Fruit fly (Drosophila melanogaster) whole organism, embryonic: ENCODE data around the gene CG7239.

Experiments
- Asciz ChIP-seq: fragments of 200-800 bp; sonication (Bioruptor generic); optimal IDR thresholded peaks from 2 replicates; lab custom pipeline; 2017; ENCODE audit warnings: missing biosample characterization, mild to moderate bottlenecking, missing genetic modification characterization, missing genetic modification reagents
- B-H2 ChIP-seq: fragments of 200-800 bp; sonication (Bioruptor generic); optimal IDR thresholded peaks from 2 replicates; lab custom pipeline; 2018; ENCODE audit warnings: missing biosample characterization, mild to moderate bottlenecking, missing genetic modification characterization
- C15 ChIP-seq: fragments of 200-800 bp; sonication (Bioruptor generic); IDR thresholded peaks from 3 replicates; pipeline ENCODE4 v1.3.6; 2022; ENCODE audit warnings: missing biosample characterization, missing genetic modification characterization
- CG10321 ChIP-seq: fragments of 200-800 bp; sonication (Bioruptor generic); IDR thresholded peaks from 2 replicates; pipeline ENCODE4 v1.3.6; 2022; ENCODE audit warnings: missing biosample characterization, missing genetic modification characterization
- CG10654 ChIP-seq: fragments of 200-800 bp; sonication (Bioruptor generic); optimal IDR thresholded peaks from 2 replicates; lab custom pipeline; 2016; ENCODE audit warnings: missing biosample characterization, missing genetic modification characterization
- CG11085 ChIP-seq: fragments of 200-800 bp; sonication (Bioruptor generic); IDR thresholded peaks from 2 replicates; pipeline ENCODE4 v1.3.6; 2022; ENCODE audit warnings: missing biosample characterization, missing genetic modification characterization
- CG11398 ChIP-seq: fragments of 200-800 bp; sonication (Bioruptor generic); optimal IDR thresholded peaks from 2 replicates; lab custom pipeline; 2016; ENCODE audit warnings: missing biosample characterization, missing genetic modification characterization
- CG12942 ChIP-seq: fragments of 200-800 bp; sonication (Bioruptor generic); optimal IDR thresholded peaks from 3 replicates; lab custom pipeline; 2016; ENCODE audit warnings: missing biosample characterization, missing genetic modification characterization
- CG13424 ChIP-seq: fragments of 200-800 bp; sonication (Bioruptor generic); optimal IDR thresholded peaks from 2 replicates; lab custom pipeline; 2019; ENCODE audit warnings: missing biosample characterization, mild to moderate bottlenecking, missing genetic modification characterization, moderate library complexity
- CG1603 ChIP-seq: fragments of 200-800 bp; sonication (Bioruptor generic); optimal IDR thresholded peaks from 2 replicates; lab custom pipeline; 2019; ENCODE audit warnings: missing biosample characterization, mild to moderate bottlenecking, missing genetic modification characterization, moderate library complexity
- CG1647 ChIP-seq: fragments of 200-800 bp; sonication (Bioruptor generic); optimal IDR thresholded peaks from 3 replicates; lab custom pipeline; 2016; ENCODE audit warnings: missing biosample characterization, missing genetic modification characterization
- CG16813 ChIP-seq: fragments of 200-800 bp; sonication (Bioruptor generic); IDR thresholded peaks from 3 replicates; pipeline ENCODE4 v1.3.6; 2022; ENCODE audit warnings: missing biosample characterization, missing genetic modification characterization; ENCODE audit not compliant: partially characterized antibody
- CG17568 ChIP-seq: fragments of 200-800 bp; sonication (Bioruptor generic); optimal IDR thresholded peaks from 2 replicates; lab custom pipeline; 2018; ENCODE audit warnings: missing biosample characterization, mild to moderate bottlenecking, missing genetic modification characterization, moderate library complexity
- CG1792 ChIP-seq: fragments of 200-800 bp; sonication (Bioruptor generic); optimal IDR thresholded peaks from 2 replicates; lab custom pipeline; 2016; ENCODE audit warnings: missing biosample characterization, missing genetic modification characterization
- CG33213 ChIP-seq: fragments of 200-800 bp; sonication (Bioruptor generic); optimal IDR thresholded peaks from 3 replicates; lab custom pipeline; 2016; ENCODE audit warnings: missing biosample characterization, missing genetic modification characterization
- CG4424 ChIP-seq: fragments of 200-800 bp; sonication (Bioruptor generic); optimal IDR thresholded peaks from 3 replicates; lab custom pipeline; 2016; ENCODE audit warnings: missing biosample characterization, missing genetic modification characterization
- CG4707 ChIP-seq: fragments of 200-800 bp; sonication (Bioruptor generic); optimal IDR thresholded peaks from 2 replicates; lab custom pipeline; 2018; ENCODE audit warnings: missing biosample characterization, mild to moderate bottlenecking, missing genetic modification characterization, moderate library complexity
- CG6175 ChIP-seq: fragments of 200-800 bp; sonication (Bioruptor generic); IDR thresholded peaks from 3 replicates; pipeline ENCODE4 v1.3.6; 2022; ENCODE audit warnings: missing biosample characterization, missing genetic modification characterization
- CG8924 ChIP-seq: fragments of 200-800 bp; optimal IDR thresholded peaks from 3 replicates; lab custom pipeline; 2019; ENCODE audit warnings: missing biosample characterization, mild to moderate bottlenecking, missing genetic modification characterization, moderate library complexity
- CTCF ChIP-seq: fragments of 200-800 bp; sonication (Bioruptor generic); optimal IDR thresholded peaks from 2 replicates; lab custom pipeline; 2017; ENCODE audit warnings: missing biosample characterization, mild to moderate bottlenecking, missing genetic modification characterization, moderate library complexity
- Dad ChIP-seq: fragments of 200-800 bp; sonication (Bioruptor generic); optimal IDR thresholded peaks from 3 replicates; lab custom pipeline; 2016; ENCODE audit warnings: missing biosample characterization, missing genetic modification characterization
- Dref ChIP-seq: fragments of 200-800 bp; sonication (Bioruptor generic); IDR thresholded peaks from 2 replicates; pipeline ENCODE4 v1.3.6; 2022; ENCODE audit warnings: missing biosample characterization, missing genetic modification characterization
- ERR ChIP-seq: fragments of 200-800 bp; sonication (Bioruptor generic); optimal IDR thresholded peaks from 2 replicates; lab custom pipeline; 2016; ENCODE audit warnings: missing biosample characterization, missing genetic modification characterization
- HLH3B ChIP-seq: fragments of 200-800 bp; sonication (Bioruptor generic); IDR thresholded peaks from 2 replicates; pipeline ENCODE4 v1.3.6; 2022; ENCODE audit warnings: missing biosample characterization, missing genetic modification characterization
- HLHmδ ChIP-seq: fragments of 200-800 bp; sonication (Bioruptor generic); optimal IDR thresholded peaks from 2 replicates; lab custom pipeline; 2018; ENCODE audit warnings: missing biosample characterization, mild to moderate bottlenecking, missing genetic modification characterization, moderate library complexity
- Hr51 ChIP-seq, 2 experiments: fragments of 200-800 bp; sonication (Bioruptor generic); optimal IDR thresholded peaks; 2 replicates in 1 of 2; 3 replicates in 1 of 2; lab custom pipeline; 2016 to 2018; ENCODE audit warnings: missing biosample characterization in 2 of 2, missing genetic modification characterization in 2 of 2, mild to moderate bottlenecking in 1 of 2, moderate library complexity in 1 of 2
- Kr ChIP-seq: fragments of 200-800 bp; sonication (Bioruptor generic); optimal IDR thresholded peaks from 2 replicates; lab custom pipeline; 2017; ENCODE audit warnings: missing biosample characterization, mild to moderate bottlenecking, missing genetic modification characterization
- Max ChIP-seq: fragments of 200-800 bp; sonication (Bioruptor generic); optimal IDR thresholded peaks from 2 replicates; lab custom pipeline; 2016; ENCODE audit warnings: missing biosample characterization, mild to moderate bottlenecking, missing genetic modification characterization
- Sin3A ChIP-seq: fragments of >200 bp; optimal IDR thresholded peaks from 2 replicates; lab custom pipeline; 2018
- Tbp ChIP-seq: fragments of >200 bp; optimal IDR thresholded peaks from 2 replicates; lab custom pipeline; 2018; ENCODE audit warnings: missing biosample characterization, missing genetic modification characterization
- Usf ChIP-seq: fragments of 200-800 bp; sonication (Bioruptor generic); optimal IDR thresholded peaks from 2 replicates; lab custom pipeline; 2017; ENCODE audit warnings: missing genotype, missing biosample characterization, missing genetic modification characterization
- ap ChIP-seq: fragments of 200-800 bp; sonication (Bioruptor generic); IDR thresholded peaks from 2 replicates; pipeline ENCODE4 v1.3.6; 2022; ENCODE audit warnings: missing biosample characterization, missing genetic modification characterization
- cas ChIP-seq: fragments of 200-800 bp; sonication (Bioruptor generic); IDR thresholded peaks from 2 replicates; pipeline ENCODE4 v1.3.6; 2022; ENCODE audit warnings: missing biosample characterization, missing genetic modification characterization
- chif ChIP-seq, 2 experiments: fragments of 200-800 bp; sonication (Bioruptor generic); optimal IDR thresholded peaks; 3 replicates each; lab custom pipeline; 2016; ENCODE audit warnings: missing biosample characterization in 2 of 2, missing genetic modification characterization in 2 of 2
- crol ChIP-seq: fragments of 200-800 bp; sonication (Bioruptor generic); IDR thresholded peaks from 2 replicates; pipeline ENCODE4 v1.3.6; 2022; ENCODE audit warnings: missing biosample characterization, missing genetic modification characterization
- dan ChIP-seq: fragments of 200-800 bp; sonication (Bioruptor generic); IDR thresholded peaks from 2 replicates; pipeline ENCODE4 v1.3.6; 2022; ENCODE audit warnings: missing biosample characterization, missing genetic modification characterization
- dimm ChIP-seq: fragments of 200-800 bp; sonication (Bioruptor generic); IDR thresholded peaks from 2 replicates; pipeline ENCODE4 v1.3.6; 2022; ENCODE audit warnings: missing biosample characterization, missing genetic modification characterization
- eve ChIP-seq, 2 experiments: fragments of >200 bp; optimal IDR thresholded peaks; 2 replicates each; lab custom pipeline; 2017; ENCODE audit warnings: missing biosample characterization in 2 of 2, missing genetic modification characterization in 2 of 2
- fu2 ChIP-seq: fragments of 200-800 bp; sonication (Bioruptor generic); optimal IDR thresholded peaks from 2 replicates; lab custom pipeline; 2016; ENCODE audit warnings: missing biosample characterization, missing genetic modification characterization
- grau ChIP-seq: fragments of 200-800 bp; optimal IDR thresholded peaks from 3 replicates; lab custom pipeline; 2019; ENCODE audit warnings: missing biosample characterization, mild to moderate bottlenecking, missing genetic modification characterization, moderate library complexity
- mld ChIP-seq: fragments of 200-800 bp; sonication (Bioruptor generic); IDR thresholded peaks from 3 replicates; pipeline ENCODE4 v1.3.6; 2022; ENCODE audit warnings: missing biosample characterization, missing genetic modification characterization; ENCODE audit not compliant: partially characterized antibody
- p53 ChIP-seq: fragments of 200-800 bp; sonication (Bioruptor generic); optimal IDR thresholded peaks from 2 replicates; lab custom pipeline; 2016; ENCODE audit warnings: missing biosample characterization, missing genetic modification characterization
- phol ChIP-seq: fragments of 200-800 bp; sonication (Bioruptor generic); optimal IDR thresholded peaks from 3 replicates; lab custom pipeline; 2018; ENCODE audit warnings: missing biosample characterization, mild to moderate bottlenecking, missing genetic modification characterization, moderate library complexity
- pita ChIP-seq: fragments of 200-800 bp; sonication (Bioruptor generic); optimal IDR thresholded peaks from 2 replicates; lab custom pipeline; 2017; ENCODE audit warnings: missing biosample characterization, mild to moderate bottlenecking, missing genetic modification characterization
- pros ChIP-seq: fragments of 200-800 bp; sonication (Bioruptor generic); optimal IDR thresholded peaks from 3 replicates; lab custom pipeline; 2019; ENCODE audit warnings: missing biosample characterization, mild to moderate bottlenecking, missing genetic modification characterization, moderate library complexity
- ro ChIP-seq: fragments of 200-800 bp; sonication (Bioruptor generic); IDR thresholded peaks from 2 replicates; pipeline ENCODE4 v1.3.6; 2022; ENCODE audit warnings: missing biosample characterization, missing genetic modification characterization
- row ChIP-seq: fragments of 200-800 bp; sonication (Bioruptor generic); IDR thresholded peaks from 3 replicates; pipeline ENCODE4 v1.3.6; 2022; ENCODE audit warnings: missing biosample characterization, missing genetic modification characterization
- schlank ChIP-seq: fragments of 200-800 bp; sonication (Bioruptor generic); optimal IDR thresholded peaks from 2 replicates; lab custom pipeline; 2018; ENCODE audit warnings: missing biosample characterization, mild to moderate bottlenecking, missing genetic modification characterization
- slbo ChIP-seq: fragments of 200-800 bp; sonication (Bioruptor generic); IDR thresholded peaks from 2 replicates; pipeline ENCODE4 v1.3.6; 2022; ENCODE audit warnings: missing biosample characterization, missing genetic modification characterization
- so ChIP-seq: fragments of 200-800 bp; sonication (Bioruptor generic); IDR thresholded peaks from 3 replicates; pipeline ENCODE4 v1.3.6; 2022; ENCODE audit warnings: missing biosample characterization, missing genetic modification characterization
- stc ChIP-seq: fragments of 200-800 bp; sonication (Bioruptor generic); IDR thresholded peaks from 2 replicates; pipeline ENCODE4 v1.3.6; 2022; ENCODE audit warnings: missing biosample characterization, missing genetic modification characterization
- tap ChIP-seq: fragments of 200-800 bp; optimal IDR thresholded peaks from 3 replicates; lab custom pipeline; 2019; ENCODE audit warnings: missing biosample characterization, mild to moderate bottlenecking, missing genetic modification characterization, moderate library complexity
- vfl ChIP-seq: fragments of 200-800 bp; sonication (Bioruptor generic); optimal IDR thresholded peaks from 2 replicates; lab custom pipeline; 2016; ENCODE audit warnings: missing biosample characterization, missing genetic modification characterization
- zen ChIP-seq: fragments of 200-800 bp; sonication (Bioruptor generic); optimal IDR thresholded peaks from 3 replicates; lab custom pipeline; 2018; ENCODE audit warnings: missing biosample characterization, mild to moderate bottlenecking, missing genetic modification characterization, moderate library complexity

CG7239 gene

dm6 chr2L:5801926-5802325 is at the start of gene CG7239, which contains the start of gene CG14005:
CG7239 (plus strand) TSS chr2L:5802220.
CG14005 (minus strand) TSS chr2L:5801975.
- TF ChIP-seq ro, result no peak
- no peak for TF ChIP-seq stc
- no peak for TF ChIP-seq CG4424 (GFP tag; lab: Kevin White, UChicago)
- TF ChIP-seq CG10654 (GFP tag; lab: Kevin White, UChicago), result no peak
- no peak for TF ChIP-seq CG11085 (GFP tag; lab: Robert Waterston, UW)
- no peak for TF ChIP-seq C15 (GFP tag; lab: Robert Waterston, UW)
- no peak for TF ChIP-seq chif (GFP tag; optimal IDR thresholded peaks at IDR 0.05; lab: Kevin White, UChicago)
- no peak for TF ChIP-seq HLHmδ (GFP tag; lab: Kevin White, UChicago)
- no peak for TF ChIP-seq so
- no peak for TF ChIP-seq CG4707 (GFP tag; lab: Kevin White, UChicago)
- TF ChIP-seq tap (tag; lab: Kevin White, UChicago), result no peak
- no peak for TF ChIP-seq mld (GFP tag; lab: Robert Waterston, UW)
- TF ChIP-seq Hr51 (GFP tag; optimal IDR thresholded peaks at IDR 0.05; lab: Kevin White, UChicago), result no peak
- no peak for TF ChIP-seq CG6175 (GFP tag; lab: Robert Waterston, UW)
- no peak for TF ChIP-seq fu2 (GFP tag; lab: Kevin White, UChicago)
- TF ChIP-seq p53 (GFP tag; lab: Kevin White, UChicago), result no peak
- no peak for TF ChIP-seq HLH3B (GFP tag; lab: Robert Waterston, UW)
- no peak for TF ChIP-seq vfl
- no peak for TF ChIP-seq ERR
- TF ChIP-seq grau, result peak; percentile 24
- no peak for TF ChIP-seq CG8924 (tag; lab: Kevin White, UChicago)
- no peak for TF ChIP-seq CG33213
- no peak for TF ChIP-seq pros (GFP tag; lab: Kevin White, UChicago)
- TF ChIP-seq pita, result no peak
- TF ChIP-seq CG13424 (tag; lab: Kevin White, UChicago), result peak; percentile 18
- peak; percentile 86 for TF ChIP-seq Sin3A
- TF ChIP-seq Dad (GFP tag; lab: Kevin White, UChicago), result no peak
- TF ChIP-seq CG11398 (GFP tag; lab: Kevin White, UChicago), result no peak
- no peak for TF ChIP-seq crol (GFP tag; lab: Robert Waterston, UW)
- TF ChIP-seq CG1792, result no peak
- no peak for TF ChIP-seq cas
- TF ChIP-seq CG12942 (GFP tag; lab: Kevin White, UChicago), result no peak
- TF ChIP-seq CG16813 (GFP tag; lab: Robert Waterston, UW), result no peak
- TF ChIP-seq Usf (GFP tag; lab: Kevin White, UChicago), result no peak
- no peak for TF ChIP-seq CG1647 (GFP tag; lab: Kevin White, UChicago)
- TF ChIP-seq slbo (GFP tag; lab: Robert Waterston, UW), result no peak
- TF ChIP-seq CTCF (GFP tag; lab: Kevin White, UChicago), result peak; percentile 11
- peak; percentile 0 for TF ChIP-seq Max (GFP tag; lab: Kevin White, UChicago)
- TF ChIP-seq CG1603 (tag; lab: Kevin White, UChicago), result no peak
- TF ChIP-seq Tbp (GFP tag; lab: Kevin White, UChicago), result no peak
- TF ChIP-seq row (GFP tag; lab: Robert Waterston, UW), result peak; percentile 61
- TF ChIP-seq Asciz (GFP tag; lab: Kevin White, UChicago), result no peak
- no peak for TF ChIP-seq CG17568 (GFP tag; lab: Kevin White, UChicago)
- no peak for TF ChIP-seq CG10321 (GFP tag; lab: Robert Waterston, UW)
- no peak for TF ChIP-seq B-H2 (GFP tag; lab: Kevin White, UChicago)
- no peak for TF ChIP-seq dan
- TF ChIP-seq eve (GFP tag; optimal IDR thresholded peaks at IDR 0.05; lab: Kevin White, UChicago), result no peak
- TF ChIP-seq ap (GFP tag; lab: Robert Waterston, UW), result no peak
- peak; percentile 32 for TF ChIP-seq phol (tag; lab: Kevin White, UChicago)
- no peak for TF ChIP-seq Kr (GFP tag; lab: Kevin White, UChicago)
- no peak for TF ChIP-seq Dref (GFP tag; lab: Robert Waterston, UW)
- no peak for TF ChIP-seq schlank (tag; lab: Kevin White, UChicago)
- TF ChIP-seq zen, result peak; percentile 5
- no peak for TF ChIP-seq dimm (GFP tag; lab: Robert Waterston, UW)
